Worm (Caenorhabditis elegans) whole organism, L4 larva: ENCODE data around the gene del-10.

ENCODE experiments used
- pha-4 ChIP-seq, 2 experiments: fragments of 150-350 bp in 1 of 2; fragments of 200-800 bp in 1 of 2; sonication (Bioruptor generic) in 1 of 2; IDR thresholded peaks in 1 of 2; optimal IDR thresholded peaks in 1 of 2; 2 replicates each; pipeline versions ENCODE4 v1.3.6 to Lab custom; 2014 to 2022; ENCODE audit warnings: missing genetic modification characterization in 2 of 2, missing genetic modification reagents in 2 of 2, missing biosample characterization in 1 of 2, missing compliant biosample characterization in 1 of 2
- unc-39 ChIP-seq: sonication (generic microtip); optimal IDR thresholded peaks from 2 replicates; lab custom pipeline; 2017; ENCODE audit warnings: missing biosample characterization, missing genetic modification characterization
- ztf-11 ChIP-seq: fragments of 150-350 bp; optimal IDR thresholded peaks from 2 replicates; lab custom pipeline; 2014; ENCODE audit warnings: missing biosample characterization, missing genetic modification characterization

- TF ChIP-seq unc-39 (tag; lab: Kevin White, UChicago) (no peak), ztf-11 (tag; lab: Kevin White, UChicago) (no peak), pha-4 (GFP tag; IDR thresholded peaks at IDR 0.05; lab: Robert Waterston, UW) (no peak), pha-4 (tag; optimal IDR thresholded peaks at IDR 0.05; lab: Kevin White, UChicago) (no peak)
Observed at ce11 chrII:6482762-6483161, 837 bp upstream of the del-10 start.
